Fruit fly (Drosophila melanogaster): ENCODE measurements around the gene CG13926.

Gene CG13926

dm6 chr3L:1579169-1579853 lies 38.6 kb downstream of the CG13926 start (continued):
- TF ChIP-seq CG6654 (GFP tag; optimal IDR thresholded peaks at IDR 0.05) (peak; percentile 10), CG6813 (GFP tag; optimal IDR thresholded peaks at IDR 0.05) (peak; percentile 93), Doc2 (GFP tag; IDR thresholded peaks at IDR 0.05) (no peak), Max (GFP tag; optimal IDR thresholded peaks at IDR 0.05) (no peak), insv (GFP tag; optimal IDR thresholded peaks at IDR 0.05) (peak in 1 of 2 experiments; percentile 47), sim (GFP tag; IDR thresholded peaks at IDR 0.05) (no peak), Adf1 (GFP tag; IDR thresholded peaks at IDR 0.05) (no peak; the same call in 1 of the 2 replicates), CG10462 (GFP tag; optimal IDR thresholded peaks at IDR 0.05) (peak; percentile 55), Blimp-1 (GFP tag; optimal IDR thresholded peaks at IDR 0.05) (peak; percentile 92), CG12391 (tag; optimal IDR thresholded peaks at IDR 0.05) (peak; percentile 64), E2f2 (GFP tag; IDR thresholded peaks at IDR 0.05) (no peak; the same call in 1 of the 2 replicates), CG18764 (GFP tag; optimal IDR thresholded peaks at IDR 0.05) (peak; percentile 78), Optix (GFP tag; IDR thresholded peaks at IDR 0.05) (peak; percentile 73; the same call in 1 of the 3 replicates), CG17359 (tag; optimal IDR thresholded peaks at IDR 0.05) (peak; percentile 78), run (tag; optimal IDR thresholded peaks at IDR 0.05) (peak; percentile 43), Sin3A (optimal IDR thresholded peaks at IDR 0.05) (no peak), ind (GFP tag; optimal IDR thresholded peaks at IDR 0.05) (peak; percentile 60), CG14965 (GFP tag; optimal IDR thresholded peaks at IDR 0.05; ENCODE audit: borderline replicate concordance) (peak; percentile 60), NC2β (GFP tag; optimal IDR thresholded peaks at IDR 0.05) (peak; percentile 50), NK7.1 (GFP tag; optimal IDR thresholded peaks at IDR 0.05) (peak; percentile 38), CG9609 (GFP tag; optimal IDR thresholded peaks at IDR 0.05) (peak; percentile 16), pros (GFP tag; optimal IDR thresholded peaks at IDR 0.05) (peak; percentile 48), CG14667 (GFP tag; IDR thresholded peaks at IDR 0.05) (0 out of 2 replicates have a peak, but pooled peaks have one; percentile 12), CG3838 (GFP tag; optimal IDR thresholded peaks at IDR 0.05) (peak; percentile 67), CG14050 (GFP tag; IDR thresholded peaks at IDR 0.05) (peak; percentile 17; the same call in 1 of the 3 replicates), CG30403 (GFP tag; optimal IDR thresholded peaks at IDR 0.05) (peak; percentile 36), MBD-R2 (GFP tag; IDR thresholded peaks at IDR 0.05) (peak; percentile 19; the same call in 1 of the 2 replicates), CG4707 (GFP tag; optimal IDR thresholded peaks at IDR 0.05) (peak; percentile 61), Nf-YB (GFP tag; optimal IDR thresholded peaks at IDR 0.05) (peak; percentile 41), jigr1 (GFP tag; IDR thresholded peaks at IDR 0.05) (0 out of 3 replicates have a peak, but pooled peaks have one; percentile 30), gce (GFP tag; IDR thresholded peaks at IDR 0.05) (no peak; the same call in 2 of the 3 replicates), dysf (GFP tag; IDR thresholded peaks at IDR 0.05) (no peak; the same call in 1 of the 3 replicates), dati (GFP tag; IDR thresholded peaks at IDR 0.05) (no peak), tx (GFP tag; optimal IDR thresholded peaks at IDR 0.05) (no peak), CG1233 (GFP tag; optimal IDR thresholded peaks at IDR 0.05) (peak; percentile 77), CG3995 (GFP tag; optimal IDR thresholded peaks at IDR 0.05) (peak; percentile 42), Six4 (GFP tag; optimal IDR thresholded peaks at IDR 0.05) (peak; percentile 67), CG10959 (GFP tag; IDR thresholded peaks at IDR 0.05) (peak; percentile 45; the same call in 1 of the 2 replicates), CG10565 (GFP tag; optimal IDR thresholded peaks at IDR 0.05) (no peak), bcd (GFP tag; optimal IDR thresholded peaks at IDR 0.05) (peak; percentile 61), CG34224 (GFP tag; IDR thresholded peaks at IDR 0.05; ENCODE audit: partially characterized antibody) (no peak), CG6854 (GFP tag; optimal IDR thresholded peaks at IDR 0.05) (peak; percentile 6), CG13624 (GFP tag; optimal IDR thresholded peaks at IDR 0.05) (no peak), dmrt11E (tag; optimal IDR thresholded peaks at IDR 0.05) (peak; percentile 82), stwl (tag; optimal IDR thresholded peaks at IDR 0.05) (peak; percentile 43), gcm2 (GFP tag; optimal IDR thresholded peaks at IDR 0.05) (peak; percentile 1), lab (GFP tag; optimal IDR thresholded peaks at IDR 0.05) (peak; percentile 70), zen (tag; optimal IDR thresholded peaks at IDR 0.05) (peak; percentile 83), bigmax (GFP tag; optimal IDR thresholded peaks at IDR 0.05) (peak; percentile 1)
